Fruit fly (Drosophila melanogaster): ENCODE data around the gene CG5521.

- TF ChIP-seq EcR (GFP tag; optimal IDR thresholded peaks at IDR 0.05) (no peak), pan (optimal IDR thresholded peaks at IDR 0.05) (peak; percentile 71), usp (GFP tag; optimal IDR thresholded peaks at IDR 0.05) (no peak), psq (optimal IDR thresholded peaks at IDR 0.05) (no peak), CG8478 (optimal IDR thresholded peaks at IDR 0.05) (peak; percentile 44)
These were observed 12.6 kb upstream of the CG5521 start for dm6 chr3R:26954020-26954672.
